Worm (Caenorhabditis elegans): ENCODE data around the gene rbx-1.
A peak's percentile ranks its signal among the peaks of the same experiment; 100 is the strongest.

The rbx-1 gene

ce11 chrV:9689364-9689763, 958 bp downstream of the rbx-1 start:
- no peak for TF ChIP-seq W03F9.2 (tag; optimal IDR thresholded peaks at IDR 0.05)
- TF ChIP-seq dao-5 (tag; optimal IDR thresholded peaks at IDR 0.05) = no peak
- TF ChIP-seq him-1 (tag; optimal IDR thresholded peaks at IDR 0.05) = no peak

- TF ChIP-seq W03F9.2 (tag; optimal IDR thresholded peaks at IDR 0.05) (no peak), him-1 (tag; optimal IDR thresholded peaks at IDR 0.05) (no peak), dao-5 (tag; optimal IDR thresholded peaks at IDR 0.05) (no peak)
Observed at ce11 chrV:9685559-9685958, 4.8 kb downstream of the rbx-1 start, which contains the start of gene ZK287.4. Gene ZK287.4, minus strand, starts transcription at chrV:9685659.

- no peak for TF ChIP-seq W03F9.2 (tag; optimal IDR thresholded peaks at IDR 0.05)
- no peak for TF ChIP-seq dao-5 (tag; optimal IDR thresholded peaks at IDR 0.05)
- TF ChIP-seq him-1 (tag; optimal IDR thresholded peaks at IDR 0.05) = no peak
Observed at ce11 chrV:9680260-9680659, 10.1 kb downstream of the rbx-1 start.

ce11 chrV:9679166-9679565, 11.2 kb downstream of the rbx-1 start, which contains the start of gene ZK287.9:
Gene ZK287.9, plus strand, starts transcription at chrV:9679357.
- TF ChIP-seq W03F9.2 (tag; optimal IDR thresholded peaks at IDR 0.05) = no peak
- TF ChIP-seq dao-5 (tag; optimal IDR thresholded peaks at IDR 0.05) = no peak
- no peak for TF ChIP-seq him-1 (tag; optimal IDR thresholded peaks at IDR 0.05)

ce11 chrV:9677977-9678376, 12.3 kb downstream of the rbx-1 start, which contains the start of gene cthd-1:
Gene cthd-1, plus strand, starts transcription at chrV:9678277.
- TF ChIP-seq him-1 (tag; optimal IDR thresholded peaks at IDR 0.05) (no peak), W03F9.2 (tag; optimal IDR thresholded peaks at IDR 0.05) (no peak), dao-5 (tag; optimal IDR thresholded peaks at IDR 0.05) (no peak)

- TF ChIP-seq dao-5 (tag; optimal IDR thresholded peaks at IDR 0.05) = no peak
- TF ChIP-seq W03F9.2 (tag; optimal IDR thresholded peaks at IDR 0.05) = no peak
- no peak for TF ChIP-seq him-1 (tag; optimal IDR thresholded peaks at IDR 0.05)
Observed at ce11 chrV:9673199-9673843, 17.0 kb downstream of the rbx-1 start, which contains the start of gene sulp-8. Gene sulp-8, minus strand, starts transcription at chrV:9673667.

- TF ChIP-seq dao-5 (tag; optimal IDR thresholded peaks at IDR 0.05) = no peak
- TF ChIP-seq him-1 (tag; optimal IDR thresholded peaks at IDR 0.05) = no peak
- no peak for TF ChIP-seq W03F9.2 (tag; optimal IDR thresholded peaks at IDR 0.05)
Observed at ce11 chrV:9672495-9672894, 17.8 kb downstream of the rbx-1 start.

ce11 chrV:9666394-9666793, 23.9 kb downstream of the rbx-1 start, which contains the start of gene ZK287.1:
Gene ZK287.1, plus strand, starts transcription at chrV:9666694.
- TF ChIP-seq dao-5 (tag; optimal IDR thresholded peaks at IDR 0.05) = no peak
- no peak for TF ChIP-seq W03F9.2 (tag; optimal IDR thresholded peaks at IDR 0.05)
- no peak for TF ChIP-seq him-1 (tag; optimal IDR thresholded peaks at IDR 0.05)

ce11 chrV:9664620-9665019, 25.7 kb downstream of the rbx-1 start:
- TF ChIP-seq dao-5 (tag; optimal IDR thresholded peaks at IDR 0.05) (no peak), him-1 (tag; optimal IDR thresholded peaks at IDR 0.05) (peak; percentile 58)

ce11 chrV:9663948-9664347, 26.4 kb downstream of the rbx-1 start:
- TF ChIP-seq dao-5 (tag; optimal IDR thresholded peaks at IDR 0.05) (no peak), him-1 (tag; optimal IDR thresholded peaks at IDR 0.05) (no peak), W03F9.2 (tag; optimal IDR thresholded peaks at IDR 0.05) (no peak)

- no peak for TF ChIP-seq W03F9.2 (tag; optimal IDR thresholded peaks at IDR 0.05)
- no peak for TF ChIP-seq him-1 (tag; optimal IDR thresholded peaks at IDR 0.05)
- no peak for TF ChIP-seq dao-5 (tag; optimal IDR thresholded peaks at IDR 0.05)
Observed at ce11 chrV:9661514-9661913, 28.8 kb downstream of the rbx-1 start, which contains the start of gene pitr-4. Gene pitr-4, minus strand, starts transcription at chrV:9661614.

ce11 chrV:9654154-9654805, 36.0 kb downstream of the rbx-1 start, which contains the start of gene cyp-29A4:
Gene cyp-29A4, plus strand, starts transcription at chrV:9654755.
- no peak for TF ChIP-seq dao-5 (tag; optimal IDR thresholded peaks at IDR 0.05)

- TF ChIP-seq dao-5 (tag; optimal IDR thresholded peaks at IDR 0.05) (no peak), him-1 (tag; optimal IDR thresholded peaks at IDR 0.05) (no peak), W03F9.2 (tag; optimal IDR thresholded peaks at IDR 0.05) (no peak)
Observed at ce11 chrV:9651294-9651693, 39.0 kb downstream of the rbx-1 start, which contains the start of gene T06E4.21. Gene T06E4.21, plus strand, starts transcription at chrV:9651594.

ce11 chrV:9645507-9645906, 44.8 kb downstream of the rbx-1 start, which contains the start of the genes atl-1 and hcp-2:
Gene atl-1, minus strand, starts transcription at chrV:9645595.
Gene hcp-2, plus strand, starts transcription at chrV:9645859.
- TF ChIP-seq him-1 (tag; optimal IDR thresholded peaks at IDR 0.05) = no peak
- TF ChIP-seq dao-5 (tag; optimal IDR thresholded peaks at IDR 0.05) = no peak
- TF ChIP-seq W03F9.2 (tag; optimal IDR thresholded peaks at IDR 0.05) = no peak

All from whole organism, L4/young adult.